Worm (Caenorhabditis elegans) whole organism, late embryonic: ENCODE results near the gene T01G5.7.
A peak's percentile ranks its signal among the peaks of the same experiment; 100 is the strongest.

ENCODE experiments used
- C38D4.7 ChIP-seq: fragments of 200-800 bp; sonication (Bioruptor generic); optimal IDR thresholded peaks from 2 replicates; lab custom pipeline; 2018; ENCODE audit warnings: mild to moderate bottlenecking, missing genetic modification characterization, moderate library complexity, missing compliant biosample characterization
- F13H6.1 ChIP-seq: sonication (generic microtip); optimal IDR thresholded peaks from 2 replicates; lab custom pipeline; 2016; ENCODE audit warnings: missing genetic modification characterization, missing compliant biosample characterization
- K02D7.2 ChIP-seq: sonication (generic microtip); optimal IDR thresholded peaks from 2 replicates; lab custom pipeline; 2017; ENCODE audit warnings: mild to moderate bottlenecking, missing genetic modification characterization, missing compliant biosample characterization
- K09A11.1 ChIP-seq: sonication (generic microtip); optimal IDR thresholded peaks from 2 replicates; lab custom pipeline; 2017; ENCODE audit warnings: antibody characterized with exemption, mild to moderate bottlenecking, missing genetic modification characterization, missing compliant biosample characterization; ENCODE audit not compliant: insufficient read depth
- T23F11.4 ChIP-seq: fragments of 200-800 bp; sonication (Bioruptor generic); optimal IDR thresholded peaks from 2 replicates; lab custom pipeline; 2018; ENCODE audit warnings: mild to moderate bottlenecking, missing genetic modification characterization, missing compliant biosample characterization
- Y22D7AL.16 ChIP-seq: sonication (generic microtip); optimal IDR thresholded peaks from 2 replicates; lab custom pipeline; 2016; ENCODE audit warnings: missing genetic modification characterization, missing compliant biosample characterization
- ahr-1 ChIP-seq: sonication (generic microtip); optimal IDR thresholded peaks from 2 replicates; lab custom pipeline; 2016; ENCODE audit warnings: missing genetic modification characterization, missing compliant biosample characterization
- ceh-18 ChIP-seq: sonication (generic microtip); optimal IDR thresholded peaks from 2 replicates; lab custom pipeline; 2016; ENCODE audit warnings: missing genetic modification characterization, missing compliant biosample characterization
- ceh-19 ChIP-seq: fragments of 200-800 bp; sonication (Bioruptor generic); optimal IDR thresholded peaks from 2 replicates; lab custom pipeline; 2018; ENCODE audit warnings: mild to moderate bottlenecking, missing genetic modification characterization, missing compliant biosample characterization
- ceh-2 ChIP-seq: sonication (generic microtip); optimal IDR thresholded peaks from 2 replicates; lab custom pipeline; 2016; ENCODE audit warnings: missing genotype, missing genetic modification characterization, missing compliant biosample characterization
- ceh-30 ChIP-seq: fragments of 150-350 bp; optimal IDR thresholded peaks from 2 replicates; lab custom pipeline; 2014; ENCODE audit warnings: missing biosample characterization, missing genetic modification characterization
- ceh-48 ChIP-seq: sonication (generic microtip); optimal IDR thresholded peaks from 2 replicates; lab custom pipeline; 2016; ENCODE audit warnings: missing genetic modification characterization, inconsistent platforms, missing compliant biosample characterization
- ceh-6 ChIP-seq: fragments of 200-800 bp; sonication (Bioruptor generic); optimal IDR thresholded peaks from 2 replicates; lab custom pipeline; 2018; ENCODE audit warnings: mild to moderate bottlenecking, missing genetic modification characterization, missing compliant biosample characterization
- dmd-4 ChIP-seq: sonication (generic microtip); optimal IDR thresholded peaks from 2 replicates; lab custom pipeline; 2016; ENCODE audit warnings: borderline replicate concordance, missing genetic modification characterization, missing compliant biosample characterization
- elt-2 ChIP-seq: sonication (generic microtip); optimal IDR thresholded peaks from 2 replicates; lab custom pipeline; 2016; ENCODE audit warnings: missing genetic modification reagents, missing genetic modification characterization, missing compliant biosample characterization
- ets-4 ChIP-seq: sonication (generic microtip); optimal IDR thresholded peaks from 2 replicates; lab custom pipeline; 2016; ENCODE audit warnings: missing genetic modification characterization, missing compliant biosample characterization
- eyg-1 ChIP-seq: sonication (generic microtip); optimal IDR thresholded peaks from 2 replicates; lab custom pipeline; 2016; ENCODE audit warnings: missing genotype, missing genetic modification characterization, missing compliant biosample characterization
- fkh-6 ChIP-seq: sonication (generic microtip); optimal IDR thresholded peaks from 2 replicates; lab custom pipeline; 2016; ENCODE audit warnings: missing genetic modification characterization, missing compliant biosample characterization
- hlh-13 ChIP-seq: fragments of 200-800 bp; sonication (Bioruptor generic); optimal IDR thresholded peaks from 2 replicates; lab custom pipeline; 2018; ENCODE audit warnings: mild to moderate bottlenecking, missing genetic modification characterization, missing compliant biosample characterization
- hlh-15 ChIP-seq: sonication (generic microtip); optimal IDR thresholded peaks from 2 replicates; lab custom pipeline; 2016; ENCODE audit warnings: missing genetic modification characterization, missing compliant biosample characterization
- lim-6 ChIP-seq: sonication (generic microtip); optimal IDR thresholded peaks from 2 replicates; lab custom pipeline; 2016; ENCODE audit warnings: missing genetic modification characterization, missing compliant biosample characterization
- lin-11 ChIP-seq: fragments of 200-800 bp; sonication (Bioruptor generic); optimal IDR thresholded peaks from 2 replicates; lab custom pipeline; 2018; ENCODE audit warnings: mild to moderate bottlenecking, missing genetic modification characterization, missing compliant biosample characterization
- nhr-232 ChIP-seq: sonication (generic microtip); optimal IDR thresholded peaks from 2 replicates; lab custom pipeline; 2016; ENCODE audit warnings: missing genetic modification characterization, missing compliant biosample characterization
- npax-4 ChIP-seq: sonication (generic microtip); optimal IDR thresholded peaks from 2 replicates; lab custom pipeline; 2016; ENCODE audit warnings: missing genetic modification characterization, missing compliant biosample characterization
- odd-2 ChIP-seq: sonication (generic microtip); optimal IDR thresholded peaks from 2 replicates; lab custom pipeline; 2017; ENCODE audit warnings: antibody characterized with exemption, mild to moderate bottlenecking, missing genetic modification characterization, missing compliant biosample characterization
- pag-3 ChIP-seq: sonication (generic microtip); optimal IDR thresholded peaks from 2 replicates; lab custom pipeline; 2016; ENCODE audit warnings: missing compliant biosample characterization, missing genetic modification characterization, borderline replicate concordance
- pha-2 ChIP-seq: sonication (generic microtip); optimal IDR thresholded peaks from 2 replicates; lab custom pipeline; 2017; ENCODE audit warnings: mild to moderate bottlenecking, missing genetic modification characterization, missing compliant biosample characterization
- pha-4 ChIP-seq: fragments of 150-350 bp; optimal IDR thresholded peaks from 2 replicates; lab custom pipeline; 2018; ENCODE audit warnings: missing biosample characterization, missing genetic modification reagents, missing genetic modification characterization
- pros-1 ChIP-seq: fragments of 150-350 bp; optimal IDR thresholded peaks from 2 replicates; lab custom pipeline; 2014; ENCODE audit warnings: missing biosample characterization, missing genetic modification reagents, missing genetic modification characterization
- ref-2 ChIP-seq: sonication (generic microtip); optimal IDR thresholded peaks from 2 replicates; lab custom pipeline; 2016; ENCODE audit warnings: missing genetic modification characterization, missing compliant biosample characterization
- sdc-2 ChIP-seq: sonication (generic microtip); optimal IDR thresholded peaks from 2 replicates; lab custom pipeline; 2016; ENCODE audit warnings: missing genotype, missing genetic modification characterization, missing compliant biosample characterization
- sox-4 ChIP-seq: sonication (generic microtip); optimal IDR thresholded peaks from 2 replicates; lab custom pipeline; 2017; ENCODE audit warnings: mild to moderate bottlenecking, missing genetic modification characterization, inconsistent platforms, missing compliant biosample characterization
- tbx-7 ChIP-seq: sonication (generic microtip); optimal IDR thresholded peaks from 2 replicates; lab custom pipeline; 2016; ENCODE audit warnings: missing genotype, missing genetic modification characterization, missing compliant biosample characterization
- ttx-3 ChIP-seq: sonication (generic microtip); optimal IDR thresholded peaks from 2 replicates; lab custom pipeline; 2016; ENCODE audit warnings: missing genetic modification reagents, missing genetic modification characterization, missing compliant biosample characterization
- unc-3 ChIP-seq, 2 experiments: fragments of 200-800 bp in 1 of 2; sonication (Bioruptor generic) in 1 of 2; sonication (generic microtip) in 1 of 2; conservative IDR thresholded peaks in 1 of 2; optimal IDR thresholded peaks in 1 of 2; 2 replicates each; pipeline versions ENCODE4 v1.3.6 to Lab custom; 2016 to 2022; ENCODE audit warnings: missing compliant biosample characterization in 2 of 2, missing genetic modification characterization in 2 of 2, missing genetic modification reagents in 1 of 2
- unc-42 ChIP-seq: sonication (generic microtip); optimal IDR thresholded peaks from 2 replicates; lab custom pipeline; 2016; ENCODE audit warnings: missing genotype, missing genetic modification characterization, missing compliant biosample characterization
- unc-55 ChIP-seq: sonication (generic microtip); optimal IDR thresholded peaks from 2 replicates; lab custom pipeline; 2017; ENCODE audit warnings: missing biosample characterization, missing genetic modification reagents, missing genetic modification characterization
- unc-86 ChIP-seq: sonication (generic microtip); optimal IDR thresholded peaks from 2 replicates; lab custom pipeline; 2016; ENCODE audit warnings: missing genetic modification characterization, missing compliant biosample characterization

The T01G5.7 gene

ce11 chrV:15085335-15085800, 26.4 kb upstream of the T01G5.7 start, which contains the start of the genes ahsa-1 and C01G10.7 (continued):
- TF ChIP-seq Y22D7AL.16 (tag; lab: Kevin White, UChicago) = no peak
- peak; percentile 51 for TF ChIP-seq sdc-2 (tag; lab: Kevin White, UChicago)
- TF ChIP-seq pha-2 = peak; percentile 31
- peak; percentile 97 for TF ChIP-seq ceh-2 (tag; lab: Kevin White, UChicago)
- no peak for TF ChIP-seq ceh-6 (GFP tag; lab: Kevin White, UChicago)
- peak; percentile 84 for TF ChIP-seq ref-2 (tag; lab: Kevin White, UChicago)
- TF ChIP-seq ahr-1 (tag; lab: Kevin White, UChicago) = peak; percentile 48
- TF ChIP-seq K02D7.2 (tag; lab: Kevin White, UChicago) = no peak
- peak; percentile 63 for TF ChIP-seq ttx-3 (tag; lab: Kevin White, UChicago)
- no peak for TF ChIP-seq odd-2 (tag; lab: Kevin White, UChicago)
- no peak for TF ChIP-seq T23F11.4 (GFP tag; lab: Kevin White, UChicago)
- TF ChIP-seq pros-1 = no peak
- peak; percentile 28 for TF ChIP-seq hlh-13 (GFP tag; lab: Kevin White, UChicago)
- no peak for TF ChIP-seq dmd-4 (tag; lab: Kevin White, UChicago)
- no peak for TF ChIP-seq hlh-15 (tag; lab: Kevin White, UChicago)
- no peak for TF ChIP-seq C38D4.7 (GFP tag; lab: Kevin White, UChicago)
- TF ChIP-seq pag-3 (tag; lab: Kevin White, UChicago) = no peak
- TF ChIP-seq pha-4 = no peak
- peak; percentile 66 for TF ChIP-seq eyg-1 (tag; lab: Kevin White, UChicago)
- peak; percentile 89 for TF ChIP-seq lim-6
- TF ChIP-seq ceh-19 = peak; percentile 21
- TF ChIP-seq ceh-30 (tag; lab: Kevin White, UChicago) = peak; percentile 67
- peak; percentile 40; the same call in 1 of the 2 replicates for TF ChIP-seq unc-3 (GFP tag; conservative IDR thresholded peaks at IDR 0.05; lab: Robert Waterston, UW)
- peak; percentile 0 for TF ChIP-seq unc-3 (tag; optimal IDR thresholded peaks at IDR 0.05; lab: Kevin White, UChicago)
- TF ChIP-seq ets-4 = peak; percentile 97
- peak; percentile 81 for TF ChIP-seq ceh-18 (tag; lab: Kevin White, UChicago)
- no peak for TF ChIP-seq unc-55 (GFP tag; lab: Kevin White, UChicago)
- no peak for TF ChIP-seq lin-11 (tag; lab: Kevin White, UChicago)
- peak; percentile 72 for TF ChIP-seq unc-86 (tag; lab: Kevin White, UChicago)
- TF ChIP-seq nhr-232 (tag; lab: Kevin White, UChicago) = no peak
- TF ChIP-seq fkh-6 (tag; lab: Kevin White, UChicago) = peak; percentile 62
- TF ChIP-seq ceh-48 (tag; lab: Kevin White, UChicago) = peak; percentile 29
- TF ChIP-seq npax-4 (tag; lab: Kevin White, UChicago) = no peak
- peak; percentile 98 for TF ChIP-seq unc-42 (tag; lab: Kevin White, UChicago)
- no peak for TF ChIP-seq sox-4 (tag; lab: Kevin White, UChicago)
- TF ChIP-seq, all 69 proteins: peak for 40

ce11 chrV:15087207-15087706, 24.5 kb upstream of the T01G5.7 start, which contains the start of the genes C01G10.15 and C01G10.6:
C01G10.15 (minus strand) TSS chrV:15087307.
C01G10.6 (plus strand) TSS chrV:15087656.
- TF ChIP-seq fkh-6 (tag; lab: Kevin White, UChicago) (no peak), ceh-48 (tag; lab: Kevin White, UChicago) (no peak), pag-3 (tag; lab: Kevin White, UChicago) (no peak), pha-2 (no peak), ahr-1 (tag; lab: Kevin White, UChicago) (no peak), elt-2 (no peak), tbx-7 (tag; lab: Kevin White, UChicago) (no peak), ceh-18 (tag; lab: Kevin White, UChicago) (no peak), pros-1 (no peak), K09A11.1 (tag; lab: Kevin White, UChicago) (no peak), ets-4 (no peak), F13H6.1 (no peak), odd-2 (tag; lab: Kevin White, UChicago) (no peak)
